Fruit fly (Drosophila melanogaster) whole organism, prepupa: ENCODE measurements around the gene mgl.

Experiments used
- Blimp-1 ChIP-seq: fragments of 200-800 bp; sonication (Bioruptor generic); optimal IDR thresholded peaks from 3 replicates; lab custom pipeline; 2017; ENCODE audit warnings: missing biosample characterization, missing genetic modification characterization, mild to moderate bottlenecking, moderate library complexity, missing genetic modification reagents
- CG10631 ChIP-seq: fragments of 200-800 bp; sonication (Bioruptor generic); optimal IDR thresholded peaks from 2 replicates; lab custom pipeline; 2016; ENCODE audit warnings: missing biosample characterization, missing genetic modification characterization
- CG10669 ChIP-seq: fragments of 200-800 bp; sonication (Bioruptor generic); optimal IDR thresholded peaks from 3 replicates; lab custom pipeline; 2018; ENCODE audit warnings: missing biosample characterization, mild to moderate bottlenecking, missing genetic modification characterization, moderate library complexity
- CG11294 ChIP-seq: fragments of 200-800 bp; sonication (Bioruptor generic); IDR thresholded peaks from 2 replicates; pipeline ENCODE4 v1.3.6; 2022; ENCODE audit warnings: missing biosample characterization, missing genetic modification characterization
- CG11762 ChIP-seq: fragments of 200-800 bp; sonication (Bioruptor generic); optimal IDR thresholded peaks from 3 replicates; lab custom pipeline; 2016; ENCODE audit warnings: missing biosample characterization, missing genetic modification characterization; ENCODE audit not compliant: insufficient read depth
- CG11902 ChIP-seq: fragments of 200-800 bp; sonication (Bioruptor generic); optimal IDR thresholded peaks from 3 replicates; lab custom pipeline; 2016; ENCODE audit warnings: missing biosample characterization, missing genetic modification characterization
- CG15336 ChIP-seq: fragments of 200-800 bp; sonication (Bioruptor generic); IDR thresholded peaks from 2 replicates; pipeline ENCODE4 v1.3.6; 2022; ENCODE audit warnings: missing biosample characterization, missing genetic modification characterization
- CG1621 ChIP-seq: fragments of 200-800 bp; sonication (Bioruptor generic); optimal IDR thresholded peaks from 3 replicates; lab custom pipeline; 2018; ENCODE audit warnings: missing biosample characterization, mild to moderate bottlenecking, missing genetic modification characterization
- CG16779 ChIP-seq: fragments of 200-800 bp; sonication (Bioruptor generic); optimal IDR thresholded peaks from 3 replicates; lab custom pipeline; 2017; ENCODE audit warnings: missing biosample characterization, mild to moderate bottlenecking, missing genetic modification characterization
- CG3032 ChIP-seq: fragments of 200-800 bp; optimal IDR thresholded peaks from 2 replicates; lab custom pipeline; 2019; ENCODE audit warnings: missing biosample characterization, mild to moderate bottlenecking, missing genetic modification characterization, moderate library complexity
- CG32006 ChIP-seq: fragments of 200-800 bp; sonication (Bioruptor generic); optimal IDR thresholded peaks from 3 replicates; lab custom pipeline; 2017; ENCODE audit warnings: missing biosample characterization, mild to moderate bottlenecking, missing genetic modification characterization
- CG3919 ChIP-seq: fragments of 200-800 bp; sonication (Bioruptor generic); optimal IDR thresholded peaks from 3 replicates; lab custom pipeline; 2016; ENCODE audit warnings: missing biosample characterization, missing genetic modification characterization
- CG4318 ChIP-seq: fragments of 200-800 bp; sonication (Bioruptor generic); optimal IDR thresholded peaks from 3 replicates; lab custom pipeline; 2017; ENCODE audit warnings: missing biosample characterization, mild to moderate bottlenecking, missing genetic modification characterization
- CG6163 ChIP-seq: fragments of 200-800 bp; sonication (Bioruptor generic); IDR thresholded peaks from 3 replicates; pipeline ENCODE4 v1.3.6; 2022; ENCODE audit warnings: missing biosample characterization, missing genetic modification characterization
- CG6792 ChIP-seq: fragments of 200-800 bp; sonication (Bioruptor generic); optimal IDR thresholded peaks from 3 replicates; lab custom pipeline; 2016; ENCODE audit warnings: missing biosample characterization, missing genetic modification characterization
- CG6854 ChIP-seq: fragments of 200-800 bp; sonication (Bioruptor generic); optimal IDR thresholded peaks from 2 replicates; lab custom pipeline; 2017; ENCODE audit warnings: missing biosample characterization, mild to moderate bottlenecking, missing genetic modification characterization
- CG8119 ChIP-seq: fragments of 200-800 bp; sonication (Bioruptor generic); IDR thresholded peaks from 3 replicates; pipeline ENCODE4 v1.3.6; 2022; ENCODE audit warnings: missing biosample characterization, missing genetic modification characterization
- CG8632 ChIP-seq: fragments of 200-800 bp; sonication (Bioruptor generic); optimal IDR thresholded peaks from 3 replicates; lab custom pipeline; 2016; ENCODE audit warnings: missing biosample characterization, missing genetic modification characterization
- CG9139 ChIP-seq: fragments of 200-800 bp; sonication (Bioruptor generic); optimal IDR thresholded peaks from 3 replicates; lab custom pipeline; 2017; ENCODE audit warnings: missing biosample characterization, mild to moderate bottlenecking, missing genetic modification characterization
- Eip75B ChIP-seq: fragments of 200-800 bp; sonication (Bioruptor generic); optimal IDR thresholded peaks from 3 replicates; lab custom pipeline; 2016; ENCODE audit warnings: missing biosample characterization, missing genetic modification characterization
- Eip78C ChIP-seq: fragments of 200-800 bp; sonication (Bioruptor generic); peaks from one replicate; lab custom pipeline; 2016; ENCODE audit warnings: missing biosample characterization, missing genetic modification characterization
- Ets96B ChIP-seq: fragments of 200-800 bp; optimal IDR thresholded peaks from 2 replicates; lab custom pipeline; 2019; ENCODE audit warnings: missing biosample characterization, mild to moderate bottlenecking, missing genetic modification characterization, moderate library complexity
- Hr38 ChIP-seq: sonication (Bioruptor generic); optimal IDR thresholded peaks from 2 replicates; lab custom pipeline; 2016; ENCODE audit warnings: missing biosample characterization, missing genetic modification characterization
- Hr4 ChIP-seq: fragments of 200-800 bp; sonication (Bioruptor generic); optimal IDR thresholded peaks from 3 replicates; lab custom pipeline; 2016; ENCODE audit warnings: missing biosample characterization, missing genetic modification characterization
- Lpt ChIP-seq: fragments of 200-800 bp; sonication (Bioruptor generic); optimal IDR thresholded peaks from 3 replicates; lab custom pipeline; 2016; ENCODE audit warnings: missing biosample characterization, missing genetic modification characterization
- OdsH ChIP-seq: fragments of 200-800 bp; sonication (Bioruptor generic); optimal IDR thresholded peaks from 3 replicates; lab custom pipeline; 2016; ENCODE audit warnings: missing biosample characterization, missing genetic modification characterization
- Smox ChIP-seq: fragments of 200-800 bp; sonication (Bioruptor generic); optimal IDR thresholded peaks from 3 replicates; lab custom pipeline; 2016; ENCODE audit warnings: missing biosample characterization, missing genetic modification characterization
- Sox14 ChIP-seq: fragments of 200-800 bp; sonication (Bioruptor generic); optimal IDR thresholded peaks from 3 replicates; lab custom pipeline; 2016; ENCODE audit warnings: missing biosample characterization, missing genetic modification characterization
- achi ChIP-seq: fragments of 200-800 bp; sonication (Bioruptor generic); optimal IDR thresholded peaks from 3 replicates; lab custom pipeline; 2016; ENCODE audit warnings: missing biosample characterization, missing genetic modification characterization
- acj6 ChIP-seq: fragments of 200-800 bp; sonication (Bioruptor generic); optimal IDR thresholded peaks from 3 replicates; lab custom pipeline; 2016; ENCODE audit warnings: missing biosample characterization, missing genetic modification characterization
- cyc ChIP-seq: fragments of 200-800 bp; sonication (Bioruptor generic); optimal IDR thresholded peaks from 3 replicates; lab custom pipeline; 2016; ENCODE audit warnings: missing biosample characterization, missing genetic modification characterization
- dac ChIP-seq: fragments of 200-800 bp; sonication (Bioruptor generic); optimal IDR thresholded peaks from 2 replicates; lab custom pipeline; 2017; ENCODE audit warnings: missing biosample characterization, mild to moderate bottlenecking, missing genetic modification characterization
- dsx ChIP-seq: fragments of 200-800 bp; optimal IDR thresholded peaks from 3 replicates; lab custom pipeline; 2019; ENCODE audit warnings: missing biosample characterization, mild to moderate bottlenecking, missing genetic modification characterization, moderate library complexity; ENCODE audit not compliant: poor library complexity, severe bottlenecking
- eg ChIP-seq: fragments of 200-800 bp; sonication (Bioruptor generic); IDR thresholded peaks from 3 replicates; pipeline ENCODE4 v1.3.6; 2022; ENCODE audit warnings: missing biosample characterization, missing genetic modification characterization
- esn ChIP-seq: fragments of 200-800 bp; sonication (Bioruptor generic); optimal IDR thresholded peaks from 2 replicates; lab custom pipeline; 2016; ENCODE audit warnings: missing biosample characterization, mild to moderate bottlenecking, missing genetic modification characterization, moderate library complexity
- fd59A ChIP-seq: fragments of 200-800 bp; sonication (Bioruptor generic); optimal IDR thresholded peaks from 2 replicates; lab custom pipeline; 2017; ENCODE audit warnings: missing biosample characterization, mild to moderate bottlenecking, missing genetic modification characterization, missing genetic modification reagents
- fd85E ChIP-seq: fragments of 200-800 bp; sonication (Bioruptor generic); optimal IDR thresholded peaks from 3 replicates; lab custom pipeline; 2016; ENCODE audit warnings: missing biosample characterization, missing genetic modification characterization
- net ChIP-seq: fragments of 200-800 bp; sonication (Bioruptor generic); optimal IDR thresholded peaks from 3 replicates; lab custom pipeline; 2016; ENCODE audit warnings: missing biosample characterization, missing genetic modification characterization
- pdm3 ChIP-seq: fragments of 200-800 bp; sonication (Bioruptor generic); optimal IDR thresholded peaks from 3 replicates; lab custom pipeline; 2016; ENCODE audit warnings: missing biosample characterization, missing genetic modification characterization
- svp ChIP-seq: fragments of 200-800 bp; sonication (Bioruptor generic); peaks from one replicate; lab custom pipeline; 2016; ENCODE audit warnings: missing biosample characterization, missing genetic modification characterization

Gene mgl

dm6 chrX:9446162-9446561, 53.8 kb downstream of the mgl start, which contains the start of gene CG44815 (continued):
- TF ChIP-seq CG6792 (GFP tag; lab: Kevin White, UChicago) (no peak), OdsH (no peak), dac (GFP tag; lab: Kevin White, UChicago) (no peak), CG9139 (GFP tag; lab: Kevin White, UChicago) (no peak), Sox14 (GFP tag; lab: Kevin White, UChicago) (no peak), Hr38 (GFP tag; lab: Kevin White, UChicago) (no peak), CG16779 (tag; lab: Kevin White, UChicago) (no peak), CG8632 (GFP tag; lab: Kevin White, UChicago) (no peak), Eip75B (no peak), CG11762 (GFP tag; lab: Kevin White, UChicago) (no peak), CG11294 (GFP tag; lab: Robert Waterston, UW) (no peak), CG6854 (GFP tag; lab: Kevin White, UChicago) (no peak), Smox (GFP tag; lab: Kevin White, UChicago) (no peak), Hr4 (peak; percentile 17), CG1621 (tag; lab: Kevin White, UChicago) (no peak), achi (GFP tag; lab: Kevin White, UChicago) (no peak), Blimp-1 (GFP tag; lab: Kevin White, UChicago) (no peak)

- no peak for TF ChIP-seq CG11294 (GFP tag; lab: Robert Waterston, UW)
- peak; percentile 26 for TF ChIP-seq Ets96B (tag; lab: Kevin White, UChicago)
- TF ChIP-seq svp (GFP tag; lab: Kevin White, UChicago): peak; percentile 7
- TF ChIP-seq dsx (GFP tag; lab: Kevin White, UChicago): peak; percentile 4
- no peak for TF ChIP-seq fd85E
- TF ChIP-seq CG32006: peak; percentile 54
- TF ChIP-seq CG9139 (GFP tag; lab: Kevin White, UChicago): no peak
- TF ChIP-seq CG6792 (GFP tag; lab: Kevin White, UChicago): peak; percentile 14
- peak; percentile 7 for TF ChIP-seq fd59A
- TF ChIP-seq CG3919 (GFP tag; lab: Kevin White, UChicago): peak; percentile 29
- peak; percentile 26 for TF ChIP-seq CG1621 (tag; lab: Kevin White, UChicago)
- peak; percentile 40 for TF ChIP-seq CG3032 (tag; lab: Kevin White, UChicago)
- peak; percentile 17 for TF ChIP-seq acj6 (GFP tag; lab: Kevin White, UChicago)
- peak; percentile 46 for TF ChIP-seq CG15336 (GFP tag; lab: Robert Waterston, UW)
- TF ChIP-seq CG4318 (GFP tag; lab: Kevin White, UChicago): peak; percentile 10
- no peak for TF ChIP-seq cyc
- TF ChIP-seq CG11762 (GFP tag; lab: Kevin White, UChicago): no peak
- TF ChIP-seq achi (GFP tag; lab: Kevin White, UChicago): peak; percentile 28
- TF ChIP-seq CG8119 (GFP tag; lab: Robert Waterston, UW): peak; percentile 41; the same call in 1 of the 3 replicates
- peak; percentile 24 for TF ChIP-seq pdm3
- TF ChIP-seq OdsH: peak; percentile 33
- TF ChIP-seq CG11902: no peak
- TF ChIP-seq eg (GFP tag; lab: Robert Waterston, UW): peak; percentile 51; the same call in 2 of the 3 replicates
- no peak for TF ChIP-seq esn
- TF ChIP-seq CG10669 (GFP tag; lab: Kevin White, UChicago): peak; percentile 38
- TF ChIP-seq Lpt (GFP tag; lab: Kevin White, UChicago): peak; percentile 2
- peak; percentile 64 for TF ChIP-seq CG6163
- TF ChIP-seq CG10631 (GFP tag; lab: Kevin White, UChicago): peak; percentile 5
- peak; percentile 18 for TF ChIP-seq Hr4
- TF ChIP-seq Hr38 (GFP tag; lab: Kevin White, UChicago): no peak
- no peak for TF ChIP-seq net
- peak; percentile 61 for TF ChIP-seq Eip78C
Measured at dm6 chrX:9440559-9440958, 59.4 kb downstream of the mgl start.
